Worm (Caenorhabditis elegans): Measurements from ENCODE around the gene F59C12.3.

F59C12.3 gene

DNA sequence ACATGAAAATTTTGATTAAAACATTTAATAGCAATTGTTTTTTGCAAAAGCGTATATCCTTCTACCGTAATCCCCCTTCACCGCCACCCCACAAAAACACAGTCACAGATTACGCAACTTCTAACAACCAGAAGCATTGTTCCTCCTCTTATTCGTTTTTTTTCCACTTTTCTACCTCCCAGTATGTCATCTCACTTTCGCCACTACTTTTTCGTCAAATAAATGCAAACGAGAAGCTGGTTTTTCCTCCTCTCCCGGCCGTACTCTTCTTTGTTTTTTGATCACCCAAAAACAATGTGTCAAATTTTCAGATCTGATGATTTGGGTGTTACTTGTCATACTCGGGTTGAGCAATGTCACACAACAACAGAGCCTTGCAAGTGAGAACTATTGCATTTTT lies 23.7 kb upstream of the F59C12.3 start, which contains the start of gene C06G1.1:
TSS of gene C06G1.1 (plus strand) at position 301 of the 400 bp plus-strand sequence.
- TF ChIP-seq med-1 (GFP tag; optimal IDR thresholded peaks at IDR 0.05; ENCODE audit: insufficient read depth), result no peak
- TF ChIP-seq ztf-23 (GFP tag; IDR thresholded peaks at IDR 0.05), result no peak
- TF ChIP-seq T22C8.4 (GFP tag; IDR thresholded peaks at IDR 0.05), result no peak
- TF ChIP-seq klf-2 (GFP tag; conservative IDR thresholded peaks at IDR 0.05), result no peak
- TF ChIP-seq flt-1 (GFP tag; IDR thresholded peaks at IDR 0.05), result no peak
- TF ChIP-seq ztf-29 (GFP tag; IDR thresholded peaks at IDR 0.05), result no peak
- TF ChIP-seq ref-1 (GFP tag; conservative IDR thresholded peaks at IDR 0.05), result no peak
- no peak for TF ChIP-seq cog-1 (tag; optimal IDR thresholded peaks at IDR 0.05)
- no peak for TF ChIP-seq tab-1 (GFP tag; IDR thresholded peaks at IDR 0.05)

DNA sequence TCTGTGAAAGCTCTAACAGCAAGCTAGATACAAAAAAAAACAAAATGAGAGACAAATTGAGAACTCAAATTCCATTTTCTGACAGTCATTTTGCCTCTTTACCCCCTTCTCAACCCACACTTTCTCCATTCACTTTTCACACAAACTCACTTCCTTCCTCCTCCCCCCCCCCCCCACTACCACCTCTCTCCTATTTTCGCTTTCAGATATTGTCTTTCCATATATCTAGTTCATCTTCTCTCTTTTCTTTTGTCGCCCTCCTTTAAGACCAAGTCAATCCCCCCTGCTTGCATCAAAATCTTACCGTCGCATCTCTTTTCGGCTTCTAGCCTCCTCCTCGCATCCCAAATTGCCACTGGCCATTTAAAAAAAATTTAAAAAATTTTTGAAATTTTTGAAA lies 22.5 kb upstream of the F59C12.3 start:
- no peak for TF ChIP-seq cog-1 (tag; optimal IDR thresholded peaks at IDR 0.05)
- no peak for TF ChIP-seq med-1 (GFP tag; optimal IDR thresholded peaks at IDR 0.05; ENCODE audit: insufficient read depth)
- no peak for TF ChIP-seq tab-1 (GFP tag; IDR thresholded peaks at IDR 0.05)
- no peak for TF ChIP-seq ztf-29 (GFP tag; IDR thresholded peaks at IDR 0.05)
- no peak for TF ChIP-seq klf-2 (GFP tag; conservative IDR thresholded peaks at IDR 0.05)

DNA sequence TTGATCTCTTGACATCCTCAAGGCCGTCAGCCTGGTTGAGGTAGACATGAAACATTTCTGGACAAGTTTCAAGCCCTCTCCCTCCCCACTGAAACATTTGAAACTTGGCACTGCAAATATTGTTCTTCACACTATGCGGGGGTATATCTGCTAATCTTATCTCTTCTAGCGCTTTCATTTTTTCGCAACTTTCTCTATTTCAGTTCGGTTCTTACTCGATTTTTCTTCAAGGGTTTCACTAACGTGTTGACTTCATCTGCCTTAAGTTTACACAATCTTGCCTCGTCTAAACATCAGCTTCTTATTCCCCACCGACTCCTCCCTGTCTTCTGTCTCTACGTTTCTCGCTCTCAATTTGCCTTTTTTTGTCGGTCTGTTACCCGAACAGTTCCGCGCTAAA lies 20.4 kb upstream of the F59C12.3 start:
- TF ChIP-seq ztf-29 (GFP tag; IDR thresholded peaks at IDR 0.05) (no peak), ref-1 (GFP tag; conservative IDR thresholded peaks at IDR 0.05) (no peak), ztf-23 (GFP tag; IDR thresholded peaks at IDR 0.05) (no peak), flt-1 (GFP tag; IDR thresholded peaks at IDR 0.05) (no peak)

DNA sequence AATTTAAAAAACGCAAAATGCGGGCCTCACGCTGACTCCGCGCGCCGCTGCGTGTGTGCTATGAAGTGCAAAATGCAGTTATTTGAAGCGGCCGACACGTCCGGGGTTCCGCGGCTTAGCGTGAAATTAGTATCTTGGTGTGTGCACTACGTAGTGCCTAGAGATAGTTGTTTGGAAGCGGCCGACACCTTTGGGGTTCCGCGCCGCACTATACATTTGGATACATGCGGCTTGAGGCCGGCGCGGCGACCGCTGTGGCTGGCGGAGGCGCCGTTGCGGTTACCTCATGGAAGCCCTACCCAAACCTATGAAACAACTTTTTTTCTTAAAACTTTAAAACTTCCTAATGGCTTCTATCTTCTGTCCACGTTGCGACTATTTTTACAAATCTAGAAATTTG lies 19.8 kb upstream of the F59C12.3 start:
- TF ChIP-seq flt-1 (GFP tag; IDR thresholded peaks at IDR 0.05) (no peak), ztf-29 (GFP tag; IDR thresholded peaks at IDR 0.05) (peak; percentile 28; the same call in 1 of the 2 replicates)

DNA sequence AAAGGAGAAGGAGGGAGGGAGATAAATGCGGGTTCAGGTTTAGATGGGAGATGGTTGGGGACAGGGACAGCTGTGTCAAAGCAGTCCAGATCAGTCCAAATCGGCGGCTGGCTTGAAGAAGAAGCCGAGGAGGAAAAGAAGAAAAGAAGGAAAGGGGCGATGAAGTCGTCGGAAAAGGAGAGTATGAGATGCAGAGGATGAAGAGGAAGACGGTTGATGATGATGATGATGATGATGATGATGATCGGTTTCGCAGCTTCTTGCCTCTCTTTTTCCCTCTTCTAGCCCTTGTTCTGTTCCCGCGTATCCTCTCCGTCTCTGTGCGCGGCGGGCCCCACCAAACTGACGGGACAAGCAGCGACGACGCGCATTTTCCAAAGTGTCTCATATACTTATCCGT lies 17.5 kb upstream of the F59C12.3 start:
- TF ChIP-seq T22C8.4 (GFP tag; IDR thresholded peaks at IDR 0.05) (no peak), flt-1 (GFP tag; IDR thresholded peaks at IDR 0.05) (0 out of 2 replicates have a peak, but pooled peaks have one; percentile 44)

DNA sequence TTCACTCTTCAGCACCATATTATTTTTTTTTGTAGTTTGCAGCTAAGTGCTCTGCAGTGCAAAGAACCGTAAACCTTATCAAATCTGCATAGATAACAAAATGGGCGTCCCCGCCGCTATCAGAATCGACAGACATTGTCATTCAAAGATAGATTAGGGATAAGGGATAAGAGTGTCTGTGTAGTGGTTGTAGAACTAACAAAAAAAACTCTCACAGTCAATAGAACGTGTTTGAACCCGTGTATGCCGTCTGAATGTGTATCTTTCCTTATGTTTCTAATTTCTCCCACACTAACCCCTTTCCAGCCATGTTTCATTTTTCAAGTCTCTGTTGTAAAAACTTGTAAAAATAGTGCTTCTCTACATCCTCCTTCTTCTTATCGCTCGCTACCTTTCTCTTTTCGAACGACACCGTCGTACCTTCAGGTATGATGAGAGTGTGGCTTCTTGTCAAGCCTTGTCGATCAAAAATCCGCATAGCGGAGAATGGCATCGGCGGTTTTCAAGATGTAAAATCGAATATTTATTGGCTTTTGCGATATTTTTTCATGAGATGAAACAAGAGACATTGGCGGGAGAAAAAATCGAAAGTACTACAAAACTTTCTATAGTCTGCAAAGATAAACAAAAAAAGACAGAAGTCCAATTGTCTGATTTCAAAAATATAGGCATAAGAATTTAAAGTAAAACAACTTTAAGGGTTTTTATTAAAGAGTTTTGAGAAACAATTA lies 15.9 kb upstream of the F59C12.3 start:
- TF ChIP-seq ref-1 (GFP tag; conservative IDR thresholded peaks at IDR 0.05) (no peak), flt-1 (GFP tag; IDR thresholded peaks at IDR 0.05) (no peak), T22C8.4 (GFP tag; IDR thresholded peaks at IDR 0.05) (no peak), klf-2 (GFP tag; conservative IDR thresholded peaks at IDR 0.05) (no peak), ztf-23 (GFP tag; IDR thresholded peaks at IDR 0.05) (no peak), med-1 (GFP tag; optimal IDR thresholded peaks at IDR 0.05; ENCODE audit: insufficient read depth) (no peak), cog-1 (tag; optimal IDR thresholded peaks at IDR 0.05) (no peak), ztf-29 (GFP tag; IDR thresholded peaks at IDR 0.05) (no peak)

DNA sequence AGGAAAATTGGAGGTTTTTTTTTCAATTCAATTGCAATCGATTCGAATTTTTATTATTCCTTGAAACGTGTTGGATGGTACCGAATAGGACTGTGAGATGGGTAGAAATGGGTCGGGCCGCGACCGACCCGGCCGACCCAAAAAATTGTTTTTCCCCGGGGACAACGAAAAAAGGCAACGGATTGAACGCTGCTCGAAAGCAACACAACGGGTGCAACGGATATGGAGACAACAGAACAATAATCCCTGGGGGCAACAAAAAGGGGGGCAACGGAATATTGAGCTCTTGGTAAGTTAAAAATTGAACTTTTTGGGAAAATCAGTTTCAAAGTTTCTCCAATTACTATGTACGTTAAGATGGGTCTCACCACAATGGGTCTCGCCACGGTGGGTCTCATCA lies 13.9 kb upstream of the F59C12.3 start:
- TF ChIP-seq ref-1 (GFP tag; conservative IDR thresholded peaks at IDR 0.05), result no peak
- TF ChIP-seq cog-1 (tag; optimal IDR thresholded peaks at IDR 0.05), result no peak
- TF ChIP-seq tab-1 (GFP tag; IDR thresholded peaks at IDR 0.05), result no peak
- no peak for TF ChIP-seq ztf-29 (GFP tag; IDR thresholded peaks at IDR 0.05)
- TF ChIP-seq klf-2 (GFP tag; conservative IDR thresholded peaks at IDR 0.05), result no peak
- no peak for TF ChIP-seq T22C8.4 (GFP tag; IDR thresholded peaks at IDR 0.05)
- no peak for TF ChIP-seq med-1 (GFP tag; optimal IDR thresholded peaks at IDR 0.05; ENCODE audit: insufficient read depth)
- TF ChIP-seq ztf-23 (GFP tag; IDR thresholded peaks at IDR 0.05), result no peak
- no peak for TF ChIP-seq flt-1 (GFP tag; IDR thresholded peaks at IDR 0.05)

DNA sequence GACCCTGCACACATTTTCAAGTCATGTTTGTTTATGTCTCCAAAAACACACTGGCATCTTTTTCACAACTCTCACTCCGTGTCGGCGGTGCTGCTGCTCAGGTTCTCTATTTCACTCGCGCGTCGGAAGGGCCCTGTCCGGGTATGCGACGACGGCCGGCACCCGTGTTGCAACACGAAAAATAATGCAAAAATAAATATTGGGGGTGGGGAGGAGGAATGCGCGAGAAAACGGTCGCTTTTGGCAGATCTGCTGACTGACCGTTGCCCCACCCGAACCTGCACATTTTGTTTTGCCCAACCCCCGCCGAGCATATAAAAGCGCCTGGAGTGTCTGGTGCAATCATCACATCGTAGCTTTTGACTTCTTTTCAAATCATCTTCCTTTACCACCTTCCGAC lies 12.1 kb upstream of the F59C12.3 start, which contains the start of gene cpg-19:
TSS of gene cpg-19 (plus strand) at position 341 of the 400 bp plus-strand sequence.
- no peak for TF ChIP-seq T22C8.4 (GFP tag; IDR thresholded peaks at IDR 0.05)
- TF ChIP-seq tab-1 (GFP tag; IDR thresholded peaks at IDR 0.05), result no peak
- TF ChIP-seq flt-1 (GFP tag; IDR thresholded peaks at IDR 0.05), result no peak
- TF ChIP-seq cog-1 (tag; optimal IDR thresholded peaks at IDR 0.05), result no peak
- no peak for TF ChIP-seq ref-1 (GFP tag; conservative IDR thresholded peaks at IDR 0.05)
- TF ChIP-seq ztf-23 (GFP tag; IDR thresholded peaks at IDR 0.05), result no peak
- no peak for TF ChIP-seq ztf-29 (GFP tag; IDR thresholded peaks at IDR 0.05)
- TF ChIP-seq med-1 (GFP tag; optimal IDR thresholded peaks at IDR 0.05; ENCODE audit: insufficient read depth), result no peak
- TF ChIP-seq klf-2 (GFP tag; conservative IDR thresholded peaks at IDR 0.05), result no peak

DNA sequence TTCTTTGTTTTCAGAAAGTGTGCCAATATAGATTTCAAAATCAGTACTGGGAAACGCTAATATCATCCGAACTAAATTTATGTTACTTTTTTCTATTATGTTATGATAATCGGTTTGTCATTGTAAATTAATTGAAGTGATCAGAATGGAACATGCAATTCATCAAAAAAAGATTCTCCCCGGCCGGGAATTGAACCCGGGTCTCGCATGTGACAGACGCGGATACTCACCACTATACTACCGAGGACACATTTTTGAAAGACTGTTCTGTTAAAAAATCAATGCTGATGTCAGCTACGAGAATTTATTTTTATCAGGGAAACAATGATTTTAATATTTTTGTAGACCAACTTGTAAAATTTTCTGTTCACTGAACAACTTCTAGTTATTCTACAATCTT lies 9.8 kb upstream of the F59C12.3 start:
- no peak for TF ChIP-seq ztf-29 (GFP tag; IDR thresholded peaks at IDR 0.05)
- TF ChIP-seq cog-1 (tag; optimal IDR thresholded peaks at IDR 0.05), result no peak

DNA sequence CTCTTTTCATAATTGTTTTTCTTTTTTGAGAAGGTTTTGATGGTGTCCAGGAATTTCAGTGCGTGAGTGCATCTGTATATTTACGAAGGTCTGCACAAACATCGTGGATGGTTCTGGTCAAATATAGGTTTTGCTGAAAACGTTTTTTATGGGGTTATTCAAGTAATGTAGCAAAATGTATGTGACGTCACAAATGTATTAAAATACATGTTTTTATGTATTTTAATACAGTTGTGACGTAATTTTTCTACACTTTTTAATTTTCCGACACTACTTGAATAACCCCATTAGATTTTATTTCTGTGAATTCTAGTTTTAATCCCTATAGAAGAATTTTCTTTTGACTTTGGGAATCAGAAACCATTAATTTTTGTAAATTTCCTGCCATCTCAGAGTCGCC lies 9.4 kb upstream of the F59C12.3 start:
- TF ChIP-seq klf-2 (GFP tag; conservative IDR thresholded peaks at IDR 0.05) (no peak), med-1 (GFP tag; optimal IDR thresholded peaks at IDR 0.05; ENCODE audit: insufficient read depth) (no peak), tab-1 (GFP tag; IDR thresholded peaks at IDR 0.05) (no peak), ztf-23 (GFP tag; IDR thresholded peaks at IDR 0.05) (no peak), flt-1 (GFP tag; IDR thresholded peaks at IDR 0.05) (no peak), ztf-29 (GFP tag; IDR thresholded peaks at IDR 0.05) (no peak), cog-1 (tag; optimal IDR thresholded peaks at IDR 0.05) (no peak), ref-1 (GFP tag; conservative IDR thresholded peaks at IDR 0.05) (no peak), T22C8.4 (GFP tag; IDR thresholded peaks at IDR 0.05) (no peak)

DNA sequence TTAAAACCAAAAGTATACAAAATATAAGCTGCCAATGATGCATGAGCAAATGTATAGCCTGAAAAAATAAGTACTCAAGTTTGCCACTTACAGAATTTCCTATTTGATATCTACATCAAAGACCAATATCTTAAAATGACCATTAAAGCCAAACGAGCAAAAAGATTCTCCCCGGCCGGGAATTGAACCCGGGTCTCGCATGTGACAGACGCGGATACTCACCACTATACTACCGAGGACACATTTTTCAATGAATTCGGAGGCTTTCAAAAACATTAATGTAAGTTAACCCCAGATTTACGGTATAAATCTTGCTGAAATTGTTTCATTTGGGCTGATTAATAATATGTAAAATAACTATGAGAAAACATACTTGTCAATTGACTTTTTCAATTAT lies 8.8 kb upstream of the F59C12.3 start:
- TF ChIP-seq flt-1 (GFP tag; IDR thresholded peaks at IDR 0.05), result 0 out of 2 replicates have a peak, but pooled peaks have one; percentile 43
- no peak for TF ChIP-seq ref-1 (GFP tag; conservative IDR thresholded peaks at IDR 0.05)
- no peak for TF ChIP-seq klf-2 (GFP tag; conservative IDR thresholded peaks at IDR 0.05)
- TF ChIP-seq tab-1 (GFP tag; IDR thresholded peaks at IDR 0.05), result no peak
